Worm (Caenorhabditis elegans) whole organism, L1 larva: ENCODE results near the gene Y54G11A.3.

Experiments
- C16A3.4 ChIP-seq: fragments of 150-350 bp; optimal IDR thresholded peaks from 2 replicates; lab custom pipeline; 2014; ENCODE audit warnings: missing biosample characterization, missing genetic modification characterization
- C34B4.2 ChIP-seq: sonication (generic microtip); optimal IDR thresholded peaks from 2 replicates; lab custom pipeline; 2017; ENCODE audit warnings: mild to moderate bottlenecking, missing genetic modification characterization, missing compliant biosample characterization
- F16B12.6 ChIP-seq: fragments of 150-350 bp; optimal IDR thresholded peaks from 2 replicates; lab custom pipeline; 2014; ENCODE audit warnings: missing biosample characterization, missing genetic modification characterization
- aly-2 ChIP-seq: fragments of 150-350 bp; optimal IDR thresholded peaks from 2 replicates; lab custom pipeline; 2014; ENCODE audit warnings: missing biosample characterization, missing genetic modification characterization
- ama-1 ChIP-seq: fragments of 150-350 bp; optimal IDR thresholded peaks from 2 replicates; lab custom pipeline; 2014
- blmp-1 ChIP-seq: fragments of 150-350 bp; optimal IDR thresholded peaks from 2 replicates; lab custom pipeline; 2014; ENCODE audit warnings: missing biosample characterization, missing genetic modification characterization
- ceh-82 ChIP-seq, 3 experiments: fragments of 150-350 bp in 1 of 3; sonication (generic microtip) in 2 of 3; optimal IDR thresholded peaks; 2 replicates each; lab custom pipeline; 2014 to 2017; ENCODE audit warnings: missing biosample characterization in 3 of 3, missing genetic modification characterization in 3 of 3
- ces-1 ChIP-seq: fragments of 150-350 bp; optimal IDR thresholded peaks from 2 replicates; lab custom pipeline; 2014; ENCODE audit warnings: missing biosample characterization, missing genetic modification reagents, missing genetic modification characterization
- dpl-1 ChIP-seq, 3 experiments: fragments of 150-350 bp in 2 of 3; sonication (generic microtip) in 1 of 3; optimal IDR thresholded peaks; 2 replicates each; lab custom pipeline; 2014 to 2017; ENCODE audit warnings: missing biosample characterization in 3 of 3, missing genetic modification characterization in 3 of 3, missing genetic modification reagents in 3 of 3
- efl-3 ChIP-seq: fragments of 200-800 bp; sonication (Bioruptor generic); optimal IDR thresholded peaks from 2 replicates; lab custom pipeline; 2018; ENCODE audit warnings: mild to moderate bottlenecking, missing genetic modification characterization, missing compliant biosample characterization
- egl-13 ChIP-seq: sonication (generic microtip); optimal IDR thresholded peaks from 2 replicates; lab custom pipeline; 2016; ENCODE audit warnings: missing genotype, missing genetic modification reagents, missing genetic modification characterization, missing compliant biosample characterization
- egl-27 ChIP-seq, 2 experiments: fragments of 150-350 bp in 1 of 2; sonication (generic microtip); optimal IDR thresholded peaks; 3 replicates each; lab custom pipeline; 2017 to 2018; ENCODE audit warnings: missing biosample characterization in 2 of 2, missing genetic modification characterization in 2 of 2, missing genetic modification reagents in 2 of 2
- elt-2 ChIP-seq: sonication (generic microtip); optimal IDR thresholded peaks from 2 replicates; lab custom pipeline; 2016; ENCODE audit warnings: missing genetic modification characterization, mild to moderate bottlenecking, inconsistent platforms, missing compliant biosample characterization, missing genetic modification reagents
- elt-3 ChIP-seq, 6 experiments: fragments of 150-350 bp in 1 of 6; sonication (generic microtip); optimal IDR thresholded peaks; 2 replicates each; lab custom pipeline; 2017 to 2018; ENCODE audit warnings: missing biosample characterization in 6 of 6, missing genetic modification characterization in 6 of 6, inconsistent platforms in 1 of 6
- fkh-10 ChIP-seq: sonication (generic microtip); optimal IDR thresholded peaks from 2 replicates; lab custom pipeline; 2017; ENCODE audit warnings: missing biosample characterization, missing genetic modification reagents, missing genetic modification characterization
- hlh-4 ChIP-seq: sonication (generic microtip); optimal IDR thresholded peaks from 2 replicates; lab custom pipeline; 2016; ENCODE audit warnings: mild to moderate bottlenecking, missing genetic modification characterization, missing compliant biosample characterization
- irx-1 ChIP-seq: sonication (generic microtip); optimal IDR thresholded peaks from 2 replicates; lab custom pipeline; 2016; ENCODE audit warnings: missing genetic modification characterization, missing compliant biosample characterization
- isw-1 ChIP-seq: fragments of 200-800 bp; sonication (Bioruptor generic); IDR thresholded peaks from 2 replicates; pipeline ENCODE4 v1.3.6; 2022; ENCODE audit warnings: missing genetic modification characterization, missing compliant biosample characterization
- jun-1 ChIP-seq: fragments of 150-350 bp; optimal IDR thresholded peaks from 2 replicates; lab custom pipeline; 2014; ENCODE audit warnings: missing biosample characterization, missing genetic modification reagents, missing genetic modification characterization
- lin-13 ChIP-seq: fragments of 150-350 bp; optimal IDR thresholded peaks from 2 replicates; lab custom pipeline; 2014; ENCODE audit warnings: missing biosample characterization, missing genetic modification reagents, missing genetic modification characterization
- lin-14 ChIP-seq: fragments of 200-800 bp; sonication (Bioruptor generic); optimal IDR thresholded peaks from 2 replicates; lab custom pipeline; 2018; ENCODE audit warnings: mild to moderate bottlenecking, missing genetic modification characterization, moderate library complexity, missing compliant biosample characterization
- lin-35 ChIP-seq, 2 experiments: fragments of 150-350 bp; optimal IDR thresholded peaks; 2 replicates each; lab custom pipeline; 2014; ENCODE audit warnings: missing biosample characterization in 2 of 2, missing genetic modification characterization in 2 of 2, missing genetic modification reagents in 2 of 2
- lin-39 ChIP-seq: fragments of 150-350 bp; optimal IDR thresholded peaks from 2 replicates; lab custom pipeline; 2014; ENCODE audit warnings: missing biosample characterization, missing genetic modification reagents, missing genetic modification characterization
- lir-3 ChIP-seq: sonication (generic microtip); optimal IDR thresholded peaks from 2 replicates; lab custom pipeline; 2016; ENCODE audit warnings: mild to moderate bottlenecking, missing genetic modification characterization, moderate library complexity, missing compliant biosample characterization; ENCODE audit not compliant: poor library complexity
- lsy-2 ChIP-seq, 2 experiments: fragments of 150-350 bp; optimal IDR thresholded peaks; 2 replicates each; lab custom pipeline; 2014; ENCODE audit warnings: missing biosample characterization in 2 of 2, missing genetic modification characterization in 2 of 2
- mab-9 ChIP-seq: fragments of 200-800 bp; sonication (Bioruptor generic); IDR thresholded peaks from 2 replicates; pipeline ENCODE4 v1.3.6; 2022; ENCODE audit warnings: missing genetic modification reagents, missing genetic modification characterization, missing compliant biosample characterization
- mep-1 ChIP-seq: fragments of 150-350 bp; optimal IDR thresholded peaks from 2 replicates; lab custom pipeline; 2014; ENCODE audit warnings: missing biosample characterization, missing genetic modification characterization
- nhr-19 ChIP-seq: fragments of 200-800 bp; sonication (Bioruptor generic); conservative IDR thresholded peaks from 2 replicates; pipeline ENCODE4 v1.3.6; 2022; ENCODE audit warnings: missing genetic modification characterization, missing compliant biosample characterization
- nhr-237 ChIP-seq: fragments of 150-350 bp; optimal IDR thresholded peaks from 2 replicates; lab custom pipeline; 2014; ENCODE audit warnings: missing biosample characterization, missing genetic modification characterization
- nhr-28 ChIP-seq: fragments of 150-350 bp; optimal IDR thresholded peaks from 2 replicates; lab custom pipeline; 2014; ENCODE audit warnings: missing biosample characterization, missing genetic modification characterization
- nhr-47 ChIP-seq: sonication (generic microtip); optimal IDR thresholded peaks from 2 replicates; lab custom pipeline; 2016; ENCODE audit warnings: mild to moderate bottlenecking, missing genetic modification characterization, moderate library complexity, missing compliant biosample characterization
- nhr-71 ChIP-seq: sonication (generic microtip); optimal IDR thresholded peaks from 2 replicates; lab custom pipeline; 2016; ENCODE audit warnings: mild to moderate bottlenecking, missing genetic modification characterization, moderate library complexity, missing compliant biosample characterization
- nhr-76 ChIP-seq: sonication (generic microtip); optimal IDR thresholded peaks from 2 replicates; lab custom pipeline; 2017; ENCODE audit warnings: missing biosample characterization, missing genetic modification characterization
- nhr-77 ChIP-seq: fragments of 150-350 bp; optimal IDR thresholded peaks from 2 replicates; lab custom pipeline; 2014; ENCODE audit warnings: missing biosample characterization, missing genetic modification characterization
- nhr-84 ChIP-seq: sonication (generic microtip); optimal IDR thresholded peaks from 2 replicates; lab custom pipeline; 2017; ENCODE audit warnings: missing biosample characterization, missing genetic modification characterization
- nhr-85 ChIP-seq: sonication (generic microtip); peaks from one replicate; lab custom pipeline; 2016; ENCODE audit warnings: missing genetic modification characterization, inconsistent platforms, missing compliant biosample characterization
- pax-3 ChIP-seq: fragments of 200-800 bp; sonication (Bioruptor generic); optimal IDR thresholded peaks from 2 replicates; lab custom pipeline; 2018; ENCODE audit warnings: mild to moderate bottlenecking, missing genetic modification characterization, moderate library complexity, missing compliant biosample characterization
- snpc-4 ChIP-seq: fragments of 150-350 bp; optimal IDR thresholded peaks from 2 replicates; lab custom pipeline; 2014; ENCODE audit warnings: missing biosample characterization, missing genetic modification characterization
- snu-23 ChIP-seq: sonication (generic microtip); optimal IDR thresholded peaks from 2 replicates; lab custom pipeline; 2016; ENCODE audit warnings: missing genetic modification characterization, missing compliant biosample characterization
- sox-4 ChIP-seq: sonication (generic microtip); optimal IDR thresholded peaks from 2 replicates; lab custom pipeline; 2016; ENCODE audit warnings: missing genetic modification characterization, missing compliant biosample characterization
- sptf-1 ChIP-seq: fragments of 150-350 bp; optimal IDR thresholded peaks from 2 replicates; lab custom pipeline; 2014; ENCODE audit warnings: missing biosample characterization, missing genetic modification characterization
- sup-37 ChIP-seq: fragments of 200-800 bp; sonication (Bioruptor generic); optimal IDR thresholded peaks from 2 replicates; lab custom pipeline; 2018; ENCODE audit warnings: mild to moderate bottlenecking, missing genetic modification characterization, missing compliant biosample characterization
- tbx-2 ChIP-seq: sonication (generic microtip); optimal IDR thresholded peaks from 2 replicates; lab custom pipeline; 2016; ENCODE audit warnings: missing genetic modification characterization, missing compliant biosample characterization
- unc-130 ChIP-seq: fragments of 150-350 bp; optimal IDR thresholded peaks from 2 replicates; lab custom pipeline; 2017; ENCODE audit warnings: missing biosample characterization, missing genetic modification characterization, inconsistent platforms
- unc-62 ChIP-seq: fragments of 150-350 bp; optimal IDR thresholded peaks from 2 replicates; lab custom pipeline; 2014; ENCODE audit warnings: missing biosample characterization, missing genetic modification reagents, missing genetic modification characterization
- vab-15 ChIP-seq: sonication (generic microtip); optimal IDR thresholded peaks from 2 replicates; lab custom pipeline; 2017; ENCODE audit warnings: missing genotype, mild to moderate bottlenecking, missing genetic modification characterization, missing compliant biosample characterization
- xbp-1 ChIP-seq: sonication (generic microtip); optimal IDR thresholded peaks from 2 replicates; lab custom pipeline; 2016; ENCODE audit warnings: missing genetic modification characterization, missing compliant biosample characterization
- ztf-11 ChIP-seq, 2 experiments: sonication (generic microtip); optimal IDR thresholded peaks; 2 replicates each; lab custom pipeline; 2016 to 2017; ENCODE audit warnings: missing genetic modification characterization in 2 of 2, missing biosample characterization in 1 of 2, missing compliant biosample characterization in 1 of 2
- ztf-4 ChIP-seq: fragments of 150-350 bp; optimal IDR thresholded peaks from 2 replicates; lab custom pipeline; 2014; ENCODE audit warnings: missing biosample characterization, missing genetic modification characterization

The Y54G11A.3 gene

DNA sequence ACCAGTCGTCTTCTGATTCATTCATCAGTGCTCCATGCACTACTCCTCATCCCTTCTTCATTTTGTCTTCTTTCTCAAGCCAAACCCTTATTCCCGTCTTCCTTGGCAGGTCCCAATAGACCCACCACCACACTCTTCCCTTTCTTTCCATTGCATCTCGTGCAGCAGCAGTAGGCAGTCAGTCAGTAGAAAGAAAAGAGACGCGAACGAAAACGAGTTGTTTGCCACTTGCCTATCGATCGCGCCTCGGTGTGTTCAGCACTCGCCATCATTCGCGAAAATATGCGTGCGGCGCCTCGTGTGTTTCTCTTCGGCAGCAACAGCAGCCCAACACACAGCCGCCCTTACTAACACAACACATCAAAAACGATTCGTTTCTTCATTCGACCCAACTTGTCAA is 26.9 kb upstream of the Y54G11A.3 start (continued):
- TF ChIP-seq snu-23 (peak; percentile 69), isw-1 (no peak), nhr-85 (tag; lab: Kevin White, UChicago) (no peak), C16A3.4 (tag; lab: Kevin White, UChicago) (peak; percentile 28), lir-3 (tag; lab: Kevin White, UChicago) (peak; percentile 17), fkh-10 (no peak), lsy-2 (tag; optimal IDR thresholded peaks at IDR 0.05; lab: Kevin White, UChicago) (peak; percentile 40 to 54), nhr-84 (tag; lab: Kevin White, UChicago) (no peak), aly-2 (tag; lab: Kevin White, UChicago) (no peak), egl-13 (peak; percentile 4), sup-37 (no peak), ama-1 (lab: Kevin White, UChicago) (no peak), lin-39 (no peak), blmp-1 (tag; lab: Kevin White, UChicago) (peak; percentile 32), xbp-1 (tag; lab: Kevin White, UChicago) (peak; percentile 47), jun-1 (tag; lab: Kevin White, UChicago) (peak; percentile 35), nhr-71 (tag; lab: Kevin White, UChicago) (peak; percentile 67), lin-14 (peak; percentile 74), nhr-28 (no peak), sptf-1 (no peak), ztf-4 (no peak), nhr-237 (tag; lab: Kevin White, UChicago) (no peak), hlh-4 (tag; lab: Kevin White, UChicago) (no peak), pax-3 (no peak), nhr-77 (no peak), irx-1 (tag; lab: Kevin White, UChicago) (no peak), egl-27 (tag; optimal IDR thresholded peaks at IDR 0.05; lab: Kevin White, UChicago) (no peak), elt-2 (no peak), snpc-4 (tag; lab: Kevin White, UChicago) (no peak), ztf-11 (tag; optimal IDR thresholded peaks at IDR 0.05; lab: Kevin White, UChicago) (no peak), ces-1 (GFP tag; lab: Kevin White, UChicago) (no peak), unc-130 (tag; lab: Kevin White, UChicago) (no peak)

DNA sequence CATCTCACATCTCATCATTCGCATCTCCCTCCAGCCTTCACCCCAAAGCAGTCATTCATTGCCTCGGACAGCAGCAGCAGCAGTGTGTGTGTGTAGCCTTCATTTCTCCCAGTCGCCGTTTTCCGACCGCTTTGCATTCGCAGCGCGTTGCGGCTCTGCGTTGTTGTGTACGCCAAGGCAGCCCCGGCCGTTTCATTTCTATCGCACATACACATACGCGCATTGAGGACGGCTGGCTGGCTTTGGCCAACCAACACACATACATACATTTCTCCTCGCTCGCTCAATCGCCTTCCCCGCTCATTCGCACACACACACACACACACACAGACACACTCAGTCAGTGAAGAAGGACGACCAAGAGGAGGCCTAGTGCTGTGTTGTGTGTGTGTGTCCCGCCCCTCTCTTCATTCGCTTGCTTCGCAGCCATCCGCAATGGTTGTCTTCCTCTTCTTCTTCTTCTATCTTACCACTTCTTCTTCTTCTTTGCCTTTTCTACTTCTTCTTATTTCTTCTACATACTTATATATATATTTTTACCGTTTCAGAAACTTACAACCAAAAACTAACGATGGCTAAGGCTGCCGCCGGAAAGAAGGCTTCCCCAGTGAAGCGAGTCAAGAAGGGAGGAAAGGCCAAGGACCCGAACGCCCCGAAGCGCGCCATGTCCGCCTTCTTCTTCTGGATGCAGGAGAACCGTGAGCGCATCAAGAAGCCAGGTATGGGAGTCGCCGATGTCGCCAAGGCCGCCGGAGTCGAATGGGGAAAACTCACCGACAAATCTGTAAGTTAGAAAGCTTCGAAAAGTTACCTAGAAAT is 26.1 kb upstream of the Y54G11A.3 start, which contains the start of gene hmg-1.1:
Gene hmg-1.1 (plus strand): TSS at position 549 of the 819 bp plus-strand sequence.
- peak in 1 of 2 experiments; percentile 63 for TF ChIP-seq ztf-11 (tag; optimal IDR thresholded peaks at IDR 0.05; lab: Kevin White, UChicago)
- peak; percentile 70 to 79 for TF ChIP-seq lin-35 (GFP tag; optimal IDR thresholded peaks at IDR 0.05; lab: Kevin White, UChicago)
- TF ChIP-seq isw-1, result peak; percentile 12; the same call in 1 of the 2 replicates
- TF ChIP-seq nhr-47 (tag; lab: Kevin White, UChicago), result peak; percentile 67
- TF ChIP-seq mep-1 (tag; lab: Kevin White, UChicago), result peak; percentile 74
- TF ChIP-seq ztf-4, result peak; percentile 79
- no peak for TF ChIP-seq nhr-76 (tag; lab: Kevin White, UChicago)
- peak; percentile 85 for TF ChIP-seq snu-23
- peak; percentile 35 to 76 for TF ChIP-seq lsy-2 (tag; optimal IDR thresholded peaks at IDR 0.05; lab: Kevin White, UChicago)
- TF ChIP-seq jun-1 (tag; lab: Kevin White, UChicago), result peak; percentile 65
- peak; percentile 57 for TF ChIP-seq xbp-1 (tag; lab: Kevin White, UChicago)
- peak; percentile 47 for TF ChIP-seq nhr-19 (GFP tag; lab: Robert Waterston, UW)
- peak in 2 of 3 experiments; percentile 26 to 79 for TF ChIP-seq ceh-82 (tag; optimal IDR thresholded peaks at IDR 0.05; lab: Kevin White, UChicago)
- TF ChIP-seq lin-13 (GFP tag; lab: Kevin White, UChicago), result peak; percentile 20
- no peak for TF ChIP-seq sox-4 (tag; lab: Kevin White, UChicago)
- TF ChIP-seq elt-3 (tag; optimal IDR thresholded peaks at IDR 0.05; lab: Kevin White, UChicago), result peak in 1 of 6 experiments; percentile 26
- TF ChIP-seq nhr-77, result peak; percentile 89
- peak; percentile 70 for TF ChIP-seq tbx-2 (tag; lab: Kevin White, UChicago)
- no peak for TF ChIP-seq unc-62 (GFP tag; lab: Kevin White, UChicago)
- TF ChIP-seq F16B12.6 (tag; lab: Kevin White, UChicago), result peak; percentile 38
- no peak for TF ChIP-seq efl-3 (GFP tag; lab: Kevin White, UChicago)
- peak; percentile 18 for TF ChIP-seq irx-1 (tag; lab: Kevin White, UChicago)
- TF ChIP-seq elt-2, result peak; percentile 0
- no peak for TF ChIP-seq vab-15 (tag; lab: Kevin White, UChicago)
- TF ChIP-seq egl-13, result peak; percentile 41
- no peak for TF ChIP-seq nhr-237 (tag; lab: Kevin White, UChicago)
- TF ChIP-seq dpl-1 (GFP tag; optimal IDR thresholded peaks at IDR 0.05; lab: Kevin White, UChicago), result peak; percentile 54 to 64 (median 64)
- TF ChIP-seq mab-9 (GFP tag; lab: Robert Waterston, UW), result 0 out of 2 replicates have a peak, but pooled peaks have one; percentile 5
- peak; percentile 61 for TF ChIP-seq lir-3 (tag; lab: Kevin White, UChicago)
- no peak for TF ChIP-seq C34B4.2 (tag; lab: Kevin White, UChicago)
- peak; percentile 90 for TF ChIP-seq lin-14
- peak; percentile 83 for TF ChIP-seq nhr-71 (tag; lab: Kevin White, UChicago)
